Worm (Caenorhabditis elegans): Measurements from ENCODE around the gene rilp-1.

ce11 chrIII:3670984-3671383 is 35.0 kb downstream of the rilp-1 start:
- TF ChIP-seq elt-3 (tag; optimal IDR thresholded peaks at IDR 0.05), result no peak
- no peak for TF ChIP-seq nhr-12 (tag; optimal IDR thresholded peaks at IDR 0.05)
- no peak for TF ChIP-seq unc-62 (GFP tag; optimal IDR thresholded peaks at IDR 0.05)
- peak; percentile 13 for TF ChIP-seq unc-55 (GFP tag; optimal IDR thresholded peaks at IDR 0.05)

Measured in whole organism, L2 larva.